Worm (Caenorhabditis elegans) whole organism, young adult: ENCODE data around the gene mcm-2.
A peak's percentile ranks its signal among the peaks of the same experiment; 100 is the strongest.

ENCODE experiments used
- B0019.2 ChIP-seq: fragments of 200-800 bp; sonication (Bioruptor generic); conservative IDR thresholded peaks from 2 replicates; pipeline ENCODE4 v1.3.6; 2022; ENCODE audit warnings: missing genetic modification reagents, missing genetic modification characterization, missing compliant biosample characterization
- B0035.1 ChIP-seq: sonication (generic microtip); optimal IDR thresholded peaks from 2 replicates; lab custom pipeline; 2016; ENCODE audit warnings: missing genetic modification characterization, mild to moderate bottlenecking, missing compliant biosample characterization, missing genotype, missing genetic modification reagents
- F22D6.2 ChIP-seq: sonication (generic microtip); optimal IDR thresholded peaks from 2 replicates; lab custom pipeline; 2016; ENCODE audit warnings: mild to moderate bottlenecking, missing genetic modification characterization, missing compliant biosample characterization
- F23B12.7 ChIP-seq: sonication (generic microtip); optimal IDR thresholded peaks from 2 replicates; lab custom pipeline; 2017; ENCODE audit warnings: missing genetic modification characterization, mild to moderate bottlenecking, missing compliant biosample characterization, antibody characterized with exemption, moderate library complexity; ENCODE audit not compliant: insufficient read depth
- F33H1.4 ChIP-seq: fragments of 200-800 bp; sonication (Bioruptor generic); IDR thresholded peaks from 2 replicates; pipeline ENCODE4 v1.3.6; 2022; ENCODE audit warnings: missing genetic modification reagents, missing genetic modification characterization, missing compliant biosample characterization
- F37B4.10 ChIP-seq: fragments of 200-800 bp; sonication (Bioruptor generic); IDR thresholded peaks from 2 replicates; pipeline ENCODE4 v1.3.6; 2022; ENCODE audit warnings: missing genetic modification characterization, missing compliant biosample characterization
- F57C9.4 ChIP-seq: sonication (generic microtip); optimal IDR thresholded peaks from 2 replicates; lab custom pipeline; 2017; ENCODE audit warnings: mild to moderate bottlenecking, missing genetic modification characterization, missing compliant biosample characterization
- Y53F4B.3 ChIP-seq: fragments of 200-800 bp; sonication (Bioruptor generic); IDR thresholded peaks from 2 replicates; pipeline ENCODE4 v1.3.6; 2022; ENCODE audit warnings: missing genetic modification reagents, missing genetic modification characterization, missing compliant biosample characterization
- Y53G8AR.9 ChIP-seq: fragments of 200-800 bp; sonication (Bioruptor generic); conservative IDR thresholded peaks from 2 replicates; pipeline ENCODE4 v1.3.6; 2022; ENCODE audit warnings: missing genetic modification reagents, missing genetic modification characterization, missing compliant biosample characterization
- Y67H2A.10 ChIP-seq: fragments of 200-800 bp; sonication (Bioruptor generic); conservative IDR thresholded peaks from 2 replicates; pipeline ENCODE4 v1.3.6; 2022; ENCODE audit warnings: missing genetic modification reagents, missing genetic modification characterization, missing compliant biosample characterization
- ZK185.1 ChIP-seq: sonication (generic microtip); optimal IDR thresholded peaks from 2 replicates; lab custom pipeline; 2016; ENCODE audit warnings: mild to moderate bottlenecking, missing genetic modification characterization, missing compliant biosample characterization; ENCODE audit not compliant: poor library complexity, severe bottlenecking
- ama-1 ChIP-seq, 3 experiments: fragments of 150-350 bp in 1 of 3; sonication (generic microtip) in 2 of 3; optimal IDR thresholded peaks; 2 replicates each; lab custom pipeline; 2014 to 2018; ENCODE audit warnings: missing biosample characterization in 2 of 3, missing genetic modification characterization in 2 of 3, missing genetic modification reagents in 2 of 3
- aptf-2 ChIP-seq: fragments of 200-800 bp; sonication (Bioruptor generic); conservative IDR thresholded peaks from 2 replicates; pipeline ENCODE4 v1.3.6; 2022; ENCODE audit warnings: missing genetic modification reagents, missing genetic modification characterization, missing compliant biosample characterization
- athp-1 ChIP-seq: sonication (generic microtip); optimal IDR thresholded peaks from 2 replicates; lab custom pipeline; 2017; ENCODE audit warnings: mild to moderate bottlenecking, missing genetic modification characterization, missing compliant biosample characterization
- attf-6 ChIP-seq: fragments of 200-800 bp; sonication (Bioruptor generic); IDR thresholded peaks from 2 replicates; pipeline ENCODE4 v1.3.6; 2022; ENCODE audit warnings: missing genetic modification reagents, missing genetic modification characterization, missing compliant biosample characterization
- bed-1 ChIP-seq: fragments of 200-800 bp; sonication (Bioruptor generic); IDR thresholded peaks from 2 replicates; pipeline ENCODE4 v1.3.6; 2022; ENCODE audit warnings: missing genetic modification reagents, missing genetic modification characterization, missing compliant biosample characterization
- ccch-3 ChIP-seq: fragments of 200-800 bp; sonication (Bioruptor generic); optimal IDR thresholded peaks from 2 replicates; lab custom pipeline; 2018; ENCODE audit warnings: mild to moderate bottlenecking, missing genetic modification characterization, missing compliant biosample characterization
- cebp-1 ChIP-seq, 2 experiments: fragments of 200-800 bp in 1 of 2; sonication (Bioruptor generic) in 1 of 2; sonication (generic microtip) in 1 of 2; IDR thresholded peaks in 1 of 2; optimal IDR thresholded peaks in 1 of 2; 2 replicates each; pipeline versions ENCODE4 v1.3.6 to Lab custom; 2017 to 2022; ENCODE audit warnings: missing compliant biosample characterization in 2 of 2, missing genetic modification characterization in 2 of 2, mild to moderate bottlenecking in 1 of 2, missing genetic modification reagents in 1 of 2, moderate library complexity in 1 of 2
- ceh-100 ChIP-seq: fragments of 200-800 bp; sonication (Bioruptor generic); IDR thresholded peaks from 2 replicates; pipeline ENCODE4 v1.3.6; 2022; ENCODE audit warnings: missing genetic modification reagents, missing genetic modification characterization, missing compliant biosample characterization
- ceh-91 ChIP-seq: fragments of 200-800 bp; sonication (Bioruptor generic); IDR thresholded peaks from 2 replicates; pipeline ENCODE4 v1.3.6; 2022; ENCODE audit warnings: missing genetic modification reagents, missing genetic modification characterization, missing compliant biosample characterization
- efl-1 ChIP-seq: fragments of 150-350 bp; optimal IDR thresholded peaks from 2 replicates; lab custom pipeline; 2014; ENCODE audit warnings: missing biosample characterization, missing genetic modification reagents, missing genetic modification characterization
- egl-18 ChIP-seq: fragments of 200-800 bp; sonication (Bioruptor generic); IDR thresholded peaks from 2 replicates; pipeline ENCODE4 v1.3.6; 2022; ENCODE audit warnings: missing genetic modification reagents, missing genetic modification characterization, missing compliant biosample characterization
- hmg-1.2 ChIP-seq: fragments of 200-800 bp; sonication (Bioruptor generic); IDR thresholded peaks from 2 replicates; pipeline ENCODE4 v1.3.6; 2022; ENCODE audit warnings: missing genetic modification reagents, missing genetic modification characterization, missing compliant biosample characterization
- hsf-1 ChIP-seq: fragments of 200-800 bp; sonication (Bioruptor generic); IDR thresholded peaks from 2 replicates; pipeline ENCODE4 v1.3.6; 2022; ENCODE audit warnings: missing genetic modification reagents, missing genetic modification characterization, missing compliant biosample characterization
- lin-26 ChIP-seq: fragments of 200-800 bp; sonication (Bioruptor generic); IDR thresholded peaks from 2 replicates; pipeline ENCODE4 v1.3.6; 2022; ENCODE audit warnings: missing genetic modification reagents, missing genetic modification characterization, missing compliant biosample characterization
- lsl-1 ChIP-seq: fragments of 200-800 bp; sonication (Bioruptor generic); optimal IDR thresholded peaks from 2 replicates; lab custom pipeline; 2018; ENCODE audit warnings: mild to moderate bottlenecking, missing genetic modification characterization, moderate library complexity, missing compliant biosample characterization
- madf-3 ChIP-seq: fragments of 200-800 bp; sonication (Bioruptor generic); IDR thresholded peaks from 2 replicates; pipeline ENCODE4 v1.3.6; 2022; ENCODE audit warnings: missing genetic modification reagents, missing genetic modification characterization, missing compliant biosample characterization
- madf-8 ChIP-seq: fragments of 200-800 bp; sonication (Bioruptor generic); conservative IDR thresholded peaks from 2 replicates; pipeline ENCODE4 v1.3.6; 2022; ENCODE audit warnings: missing genetic modification reagents, missing genetic modification characterization, missing compliant biosample characterization
- mel-28 ChIP-seq: sonication (generic microtip); optimal IDR thresholded peaks from 2 replicates; lab custom pipeline; 2016; ENCODE audit warnings: borderline replicate concordance, mild to moderate bottlenecking, missing genetic modification characterization, missing compliant biosample characterization
- mes-4 ChIP-seq: sonication (generic microtip); optimal IDR thresholded peaks from 2 replicates; lab custom pipeline; 2016; ENCODE audit warnings: missing genotype, missing genetic modification characterization, missing compliant biosample characterization
- nfyb-1 ChIP-seq: fragments of 200-800 bp; sonication (Bioruptor generic); IDR thresholded peaks from 2 replicates; pipeline ENCODE4 v1.3.6; 2022; ENCODE audit warnings: missing genetic modification reagents, missing genetic modification characterization, missing compliant biosample characterization
- nhr-120 ChIP-seq: fragments of 200-800 bp; sonication (Bioruptor generic); IDR thresholded peaks from 2 replicates; pipeline ENCODE4 v1.3.6; 2022; ENCODE audit warnings: missing genetic modification characterization, missing compliant biosample characterization
- nhr-80 ChIP-seq: sonication (generic microtip); optimal IDR thresholded peaks from 2 replicates; lab custom pipeline; 2016; ENCODE audit warnings: missing genetic modification characterization, missing compliant biosample characterization
- pbrm-1 ChIP-seq: fragments of 200-800 bp; sonication (Bioruptor generic); IDR thresholded peaks from 2 replicates; pipeline ENCODE4 v1.3.6; 2022; ENCODE audit warnings: missing genetic modification reagents, missing genetic modification characterization, missing compliant biosample characterization
- rec-8 ChIP-seq, 2 experiments: sonication (generic microtip); optimal IDR thresholded peaks; 2 replicates each; lab custom pipeline; 2016; ENCODE audit warnings: mild to moderate bottlenecking in 2 of 2, missing genetic modification characterization in 2 of 2, missing genetic modification reagents in 2 of 2, missing genotype in 2 of 2, missing biosample characterization in 1 of 2, missing compliant biosample characterization in 1 of 2, moderate library complexity in 1 of 2
- repo-1 ChIP-seq: sonication (generic microtip); optimal IDR thresholded peaks from 2 replicates; lab custom pipeline; 2017; ENCODE audit warnings: mild to moderate bottlenecking, missing genetic modification characterization, missing compliant biosample characterization
- snpc-1.1 ChIP-seq: sonication (generic microtip); optimal IDR thresholded peaks from 2 replicates; lab custom pipeline; 2017; ENCODE audit warnings: missing genetic modification characterization, mild to moderate bottlenecking, missing compliant biosample characterization, antibody characterized with exemption, moderate library complexity, missing genotype, missing genetic modification reagents; ENCODE audit not compliant: insufficient read depth
- snpc-3.4 ChIP-seq: sonication (generic microtip); optimal IDR thresholded peaks from 2 replicates; lab custom pipeline; 2017; ENCODE audit warnings: missing genetic modification characterization, mild to moderate bottlenecking, missing compliant biosample characterization, antibody characterized with exemption, moderate library complexity, missing genotype, missing genetic modification reagents
- tbp1 ChIP-seq: fragments of 200-800 bp; sonication (Bioruptor generic); optimal IDR thresholded peaks from 2 replicates; lab custom pipeline; 2018; ENCODE audit warnings: mild to moderate bottlenecking, missing genetic modification characterization, missing compliant biosample characterization
- ztf-25 ChIP-seq: fragments of 200-800 bp; sonication (Bioruptor generic); IDR thresholded peaks from 2 replicates; pipeline ENCODE4 v1.3.6; 2022; ENCODE audit warnings: missing genetic modification reagents, missing genetic modification characterization, missing compliant biosample characterization
- ztf-26 ChIP-seq: sonication (generic microtip); optimal IDR thresholded peaks from 2 replicates; lab custom pipeline; 2017; ENCODE audit warnings: missing genetic modification characterization, missing compliant biosample characterization

The mcm-2 gene

DNA sequence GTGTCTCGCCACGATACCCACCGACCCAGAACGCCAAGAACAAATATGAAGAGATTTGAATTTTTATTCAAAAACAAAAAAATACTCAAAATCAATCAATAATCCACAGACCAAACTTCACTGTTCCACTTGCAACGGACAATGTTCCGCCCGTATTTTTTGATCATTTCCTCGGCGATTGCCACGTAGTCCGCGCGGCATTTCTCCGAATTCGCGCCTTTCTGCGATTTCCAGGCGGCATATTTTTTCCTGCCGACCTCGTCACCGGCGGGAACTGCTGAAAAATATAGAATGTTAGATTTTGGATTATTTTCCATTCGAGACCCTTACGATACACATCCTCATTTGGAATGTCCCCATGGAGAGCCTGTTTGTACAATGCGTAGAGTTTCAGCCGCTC is 34.2 kb downstream of the mcm-2 start (continued):
- TF ChIP-seq madf-8 (GFP tag; lab: Robert Waterston, UW) (peak; percentile 60), B0035.1 (tag; lab: Kevin White, UChicago) (no peak), repo-1 (tag; lab: Kevin White, UChicago) (no peak), ama-1 (optimal IDR thresholded peaks at IDR 0.05; lab: Kevin White, UChicago) (no peak), ama-1 (GFP tag; optimal IDR thresholded peaks at IDR 0.05; lab: Kevin White, UChicago) (no peak), Y67H2A.10 (no peak), ztf-26 (tag; lab: Kevin White, UChicago) (no peak), B0019.2 (GFP tag; lab: Robert Waterston, UW) (no peak), attf-6 (GFP tag; lab: Robert Waterston, UW) (no peak), Y53G8AR.9 (0 out of 2 replicates have a peak, but pooled peaks have one; percentile 40), ztf-25 (GFP tag; lab: Robert Waterston, UW) (0 out of 2 replicates have a peak, but pooled peaks have one; percentile 55), nhr-80 (no peak), F23B12.7 (no peak), nhr-120 (GFP tag; lab: Robert Waterston, UW) (no peak), efl-1 (GFP tag; lab: Kevin White, UChicago) (peak; percentile 68), F22D6.2 (no peak), snpc-1.1 (tag; lab: Kevin White, UChicago) (no peak), rec-8 (tag; optimal IDR thresholded peaks at IDR 0.05; lab: Kevin White, UChicago) (no peak), ceh-91 (GFP tag; lab: Robert Waterston, UW) (peak; percentile 26; the same call in 1 of the 2 replicates), madf-3 (GFP tag; lab: Robert Waterston, UW) (0 out of 2 replicates have a peak, but pooled peaks have one; percentile 8), F57C9.4 (no peak), aptf-2 (GFP tag; lab: Robert Waterston, UW) (no peak), mes-4 (tag; lab: Kevin White, UChicago) (no peak), ccch-3 (GFP tag; lab: Kevin White, UChicago) (no peak), F33H1.4 (GFP tag; lab: Robert Waterston, UW) (peak; percentile 41; the same call in 1 of the 2 replicates), lsl-1 (GFP tag; lab: Kevin White, UChicago) (peak; percentile 50), egl-18 (GFP tag; lab: Robert Waterston, UW) (no peak), snpc-3.4 (tag; lab: Kevin White, UChicago) (peak; percentile 9), hmg-1.2 (GFP tag; lab: Robert Waterston, UW) (no peak), cebp-1 (GFP tag; IDR thresholded peaks at IDR 0.05; lab: Robert Waterston, UW) (no peak), cebp-1 (tag; optimal IDR thresholded peaks at IDR 0.05; lab: Kevin White, UChicago) (peak; percentile 16), ceh-100 (GFP tag; lab: Robert Waterston, UW) (0 out of 2 replicates have a peak, but pooled peaks have one; percentile 30), bed-1 (GFP tag; lab: Robert Waterston, UW) (no peak), mel-28 (tag; lab: Kevin White, UChicago) (no peak), pbrm-1 (no peak), athp-1 (tag; lab: Kevin White, UChicago) (no peak), tbp1 (GFP tag; lab: Kevin White, UChicago) (no peak)

DNA sequence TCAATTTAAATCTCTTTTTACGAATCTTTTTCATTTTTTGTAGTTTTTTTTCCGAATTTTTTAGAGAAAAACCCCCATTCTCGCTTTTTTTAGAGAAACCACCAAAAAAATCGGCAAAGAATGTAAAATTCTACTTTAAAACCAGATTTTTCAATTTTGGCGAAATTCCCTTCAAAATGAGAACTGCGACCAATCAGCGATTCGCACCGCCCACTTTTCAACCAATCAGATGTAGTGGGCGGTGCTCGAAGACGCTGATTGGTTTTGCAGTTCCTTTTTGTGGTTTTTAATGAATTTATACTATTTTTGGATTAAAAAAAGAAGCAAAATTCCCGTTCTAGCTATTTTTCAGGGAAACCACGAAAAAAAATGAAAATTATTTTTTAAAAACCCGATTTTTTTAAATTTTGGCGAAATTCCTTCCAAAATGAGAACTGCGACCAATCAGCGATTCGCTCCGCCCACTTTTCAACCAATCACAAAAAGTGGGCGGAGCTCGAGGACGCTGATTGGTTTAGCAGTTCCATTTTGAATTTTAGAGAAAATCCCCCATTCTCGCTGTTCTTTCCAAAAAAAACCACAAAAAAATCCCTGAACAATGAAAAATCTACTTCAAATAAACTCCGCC is 35.3 kb downstream of the mcm-2 start:
- TF ChIP-seq ZK185.1 (no peak), snpc-1.1 (tag; lab: Kevin White, UChicago) (no peak), lin-26 (GFP tag; lab: Robert Waterston, UW) (no peak), F37B4.10 (GFP tag; lab: Robert Waterston, UW) (no peak), Y53F4B.3 (GFP tag; lab: Robert Waterston, UW) (no peak), hsf-1 (GFP tag; lab: Robert Waterston, UW) (no peak), nfyb-1 (GFP tag; lab: Robert Waterston, UW) (peak; percentile 11; the same call in 1 of the 2 replicates)
